Fruit fly (Drosophila melanogaster) whole organism, adult: ENCODE data around the gene CG14053.

Experiments used
- CG11617 ChIP-seq: fragments of 200-800 bp; sonication (Bioruptor generic); optimal IDR thresholded peaks from 2 replicates; lab custom pipeline; 2017; ENCODE audit warnings: mild to moderate bottlenecking, missing biosample characterization, missing genetic modification reagents, missing genetic modification characterization
- CG14711 ChIP-seq: fragments of 200-800 bp; sonication (Bioruptor generic); optimal IDR thresholded peaks from 2 replicates; lab custom pipeline; 2018; ENCODE audit warnings: missing biosample characterization, mild to moderate bottlenecking, missing genetic modification characterization, moderate library complexity
- CG1620 ChIP-seq: fragments of 200-800 bp; sonication (Bioruptor generic); optimal IDR thresholded peaks from 2 replicates; lab custom pipeline; 2016; ENCODE audit warnings: missing biosample characterization, missing genetic modification characterization
- CG33017 ChIP-seq: fragments of 200-800 bp; sonication (Bioruptor generic); optimal IDR thresholded peaks from 2 replicates; lab custom pipeline; 2018; ENCODE audit warnings: missing biosample characterization, mild to moderate bottlenecking, missing genetic modification characterization, moderate library complexity
- CG5204 ChIP-seq: fragments of 200-800 bp; sonication (Bioruptor generic); optimal IDR thresholded peaks from 2 replicates; lab custom pipeline; 2016; ENCODE audit warnings: missing biosample characterization, missing genetic modification characterization
- CG7045 ChIP-seq: fragments of 200-800 bp; sonication (Bioruptor generic); optimal IDR thresholded peaks from 2 replicates; lab custom pipeline; 2017; ENCODE audit warnings: missing biosample characterization, mild to moderate bottlenecking, missing genetic modification characterization
- CG7101 ChIP-seq: fragments of 200-800 bp; sonication (Bioruptor generic); optimal IDR thresholded peaks from 2 replicates; lab custom pipeline; 2018; ENCODE audit warnings: missing biosample characterization, mild to moderate bottlenecking, missing genetic modification characterization, moderate library complexity
- Clk ChIP-seq: fragments of 200-800 bp; sonication (Bioruptor generic); optimal IDR thresholded peaks from 2 replicates; lab custom pipeline; 2017; ENCODE audit warnings: missing biosample characterization, missing genetic modification characterization
- Crg-1 ChIP-seq: fragments of 200-800 bp; sonication (Bioruptor generic); optimal IDR thresholded peaks from 2 replicates; lab custom pipeline; 2016; ENCODE audit warnings: missing biosample characterization, missing genetic modification characterization
- Hr96 ChIP-seq: fragments of 200-800 bp; sonication (Bioruptor generic); optimal IDR thresholded peaks from 2 replicates; lab custom pipeline; 2016; ENCODE audit warnings: missing biosample characterization, missing genetic modification characterization
- Mnt ChIP-seq: fragments of 200-800 bp; sonication (Bioruptor generic); optimal IDR thresholded peaks from 2 replicates; lab custom pipeline; 2016; ENCODE audit warnings: missing biosample characterization, mild to moderate bottlenecking, missing genetic modification characterization
- bab1 ChIP-seq: fragments of 200-800 bp; sonication (Bioruptor generic); optimal IDR thresholded peaks from 3 replicates; lab custom pipeline; 2019; ENCODE audit warnings: missing biosample characterization, mild to moderate bottlenecking, missing genetic modification characterization, moderate library complexity
- cic ChIP-seq: fragments of 200-800 bp; sonication (Bioruptor generic); optimal IDR thresholded peaks from 2 replicates; lab custom pipeline; 2017; ENCODE audit warnings: missing biosample characterization, mild to moderate bottlenecking, missing genetic modification characterization, moderate library complexity
- cnc ChIP-seq, 2 experiments: fragments of >200 bp; optimal IDR thresholded peaks; 2 replicates each; lab custom pipeline; 2017
- kay ChIP-seq: fragments of 200-800 bp; sonication (Bioruptor generic); peaks from one replicate; lab custom pipeline; 2016; ENCODE audit warnings: missing biosample characterization, missing genetic modification characterization, borderline replicate concordance
- ovo ChIP-seq: fragments of 200-800 bp; sonication (Bioruptor generic); optimal IDR thresholded peaks from 2 replicates; lab custom pipeline; 2016; ENCODE audit warnings: missing biosample characterization, missing genetic modification characterization
- pad ChIP-seq: fragments of 200-800 bp; sonication (Bioruptor generic); optimal IDR thresholded peaks from 3 replicates; lab custom pipeline; 2017; ENCODE audit warnings: missing biosample characterization, missing genetic modification characterization, mild to moderate bottlenecking, moderate library complexity, missing genetic modification reagents
- tj ChIP-seq: fragments of 200-800 bp; sonication (Bioruptor generic); optimal IDR thresholded peaks from 3 replicates; lab custom pipeline; 2017; ENCODE audit warnings: missing biosample characterization, mild to moderate bottlenecking, missing genetic modification characterization, moderate library complexity
- toe ChIP-seq: fragments of 200-800 bp; sonication (Bioruptor generic); optimal IDR thresholded peaks from 2 replicates; lab custom pipeline; 2016; ENCODE audit warnings: missing biosample characterization, missing genetic modification characterization

CG14053 gene

dm6 chrX:2180750-2181261 lies 12.9 kb downstream of the CG14053 start, which contains the start of gene pn:
Gene pn, plus strand, starts transcription at chrX:2181211.
- TF ChIP-seq bab1, result peak; percentile 6
- no peak for TF ChIP-seq cnc (optimal IDR thresholded peaks at IDR 0.05; lab: Kevin White, UChicago)
- TF ChIP-seq kay (GFP tag; lab: Kevin White, UChicago), result no peak
- no peak for TF ChIP-seq CG7101 (tag; lab: Kevin White, UChicago)
- TF ChIP-seq ovo (GFP tag; lab: Kevin White, UChicago), result no peak
- TF ChIP-seq Mnt (GFP tag; lab: Kevin White, UChicago), result peak; percentile 33
- TF ChIP-seq Clk (GFP tag; lab: Kevin White, UChicago), result no peak
- TF ChIP-seq pad (GFP tag; lab: Kevin White, UChicago), result no peak
- TF ChIP-seq Crg-1, result no peak
- TF ChIP-seq Hr96, result no peak
- TF ChIP-seq CG33017 (tag; lab: Kevin White, UChicago), result no peak
- no peak for TF ChIP-seq CG14711
- TF ChIP-seq tj, result peak; percentile 31
- TF ChIP-seq cic (GFP tag; lab: Kevin White, UChicago), result peak; percentile 14
- no peak for TF ChIP-seq CG7045 (GFP tag; lab: Kevin White, UChicago)
- TF ChIP-seq CG11617 (GFP tag; lab: Kevin White, UChicago), result peak; percentile 41
- TF ChIP-seq CG1620 (GFP tag; lab: Kevin White, UChicago), result no peak

- TF ChIP-seq Mnt (GFP tag; lab: Kevin White, UChicago) (peak; percentile 16), cic (GFP tag; lab: Kevin White, UChicago) (peak; percentile 25), CG5204 (no peak)
Measured at dm6 chrX:2178802-2179201, 14.9 kb downstream of the CG14053 start, which contains the start of gene Cyp4ae1. Gene Cyp4ae1, plus strand, starts transcription at chrX:2179007.

dm6 chrX:2175956-2176469 lies 17.7 kb downstream of the CG14053 start, which contains the start of gene Cyp4d2:
Gene Cyp4d2, plus strand, starts transcription at chrX:2176006.
- TF ChIP-seq tj (peak; percentile 24), CG11617 (GFP tag; lab: Kevin White, UChicago) (no peak), cnc (optimal IDR thresholded peaks at IDR 0.05; lab: Kevin White, UChicago) (peak; percentile 75 to 93), toe (GFP tag; lab: Kevin White, UChicago) (no peak), CG5204 (no peak)

dm6 chrX:2175265-2175795 lies 18.4 kb downstream of the CG14053 start, which contains the start of gene Cyp4d14:
Gene Cyp4d14, minus strand, starts transcription at chrX:2175315.
- TF ChIP-seq CG1620 (GFP tag; lab: Kevin White, UChicago) (no peak), cnc (optimal IDR thresholded peaks at IDR 0.05; lab: Kevin White, UChicago) (peak in 1 of 2 experiments; percentile 27), toe (GFP tag; lab: Kevin White, UChicago) (no peak), Clk (GFP tag; lab: Kevin White, UChicago) (no peak)

- TF ChIP-seq Mnt (GFP tag; lab: Kevin White, UChicago), result peak; percentile 49
- peak; percentile 58 for TF ChIP-seq bab1
- TF ChIP-seq CG14711, result peak; percentile 0
- no peak for TF ChIP-seq CG7045 (GFP tag; lab: Kevin White, UChicago)
- peak; percentile 13 for TF ChIP-seq CG7101 (tag; lab: Kevin White, UChicago)
- peak; percentile 19 for TF ChIP-seq CG11617 (GFP tag; lab: Kevin White, UChicago)
- no peak for TF ChIP-seq pad (GFP tag; lab: Kevin White, UChicago)
- no peak for TF ChIP-seq Crg-1
Measured at dm6 chrX:2172420-2172827, 21.3 kb downstream of the CG14053 start, which contains the start of gene ND-B14.5A. Gene ND-B14.5A, plus strand, starts transcription at chrX:2172526.

dm6 chrX:2170424-2170823 lies 23.3 kb downstream of the CG14053 start:
- TF ChIP-seq Crg-1 (no peak), cic (GFP tag; lab: Kevin White, UChicago) (no peak), pad (GFP tag; lab: Kevin White, UChicago) (no peak), tj (no peak), ovo (GFP tag; lab: Kevin White, UChicago) (no peak), CG1620 (GFP tag; lab: Kevin White, UChicago) (no peak), CG11617 (GFP tag; lab: Kevin White, UChicago) (no peak), CG5204 (no peak), CG14711 (no peak), kay (GFP tag; lab: Kevin White, UChicago) (no peak), Clk (GFP tag; lab: Kevin White, UChicago) (no peak), cnc (optimal IDR thresholded peaks at IDR 0.05; lab: Kevin White, UChicago) (no peak), bab1 (no peak), CG7101 (tag; lab: Kevin White, UChicago) (no peak), Hr96 (no peak), toe (GFP tag; lab: Kevin White, UChicago) (no peak), CG7045 (GFP tag; lab: Kevin White, UChicago) (no peak)

- TF ChIP-seq cic (GFP tag; lab: Kevin White, UChicago) (no peak), CG11617 (GFP tag; lab: Kevin White, UChicago) (peak; percentile 15), tj (no peak)
Measured at dm6 chrX:2168485-2169199, 25.1 kb downstream of the CG14053 start.
